Worm (Caenorhabditis elegans) whole organism, L2 larva: Measurements from ENCODE around the gene Y97E10AR.1.

Experiments
- C34F6.9 ChIP-seq: fragments of 150-350 bp; optimal IDR thresholded peaks from 2 replicates; lab custom pipeline; 2014; ENCODE audit warnings: missing biosample characterization, missing genetic modification characterization
- F13H6.1 ChIP-seq: sonication (generic microtip); optimal IDR thresholded peaks from 2 replicates; lab custom pipeline; 2016; ENCODE audit warnings: missing genetic modification characterization, missing compliant biosample characterization
- R02D3.7 ChIP-seq: fragments of 150-350 bp; optimal IDR thresholded peaks from 2 replicates; lab custom pipeline; 2014; ENCODE audit warnings: missing biosample characterization, missing genetic modification characterization
- Y55F3AM.14 ChIP-seq: fragments of 200-800 bp; sonication (Bioruptor generic); optimal IDR thresholded peaks from 2 replicates; lab custom pipeline; 2018; ENCODE audit warnings: mild to moderate bottlenecking, missing genetic modification characterization, missing compliant biosample characterization
- ZK546.5 ChIP-seq: sonication (generic microtip); optimal IDR thresholded peaks from 2 replicates; lab custom pipeline; 2017; ENCODE audit warnings: missing biosample characterization, missing genetic modification characterization
- aly-2 ChIP-seq: fragments of 150-350 bp; optimal IDR thresholded peaks from 2 replicates; lab custom pipeline; 2014; ENCODE audit warnings: missing biosample characterization, missing genetic modification characterization
- ama-1 ChIP-seq: fragments of 150-350 bp; optimal IDR thresholded peaks from 2 replicates; lab custom pipeline; 2018; ENCODE audit warnings: inconsistent platforms
- blmp-1 ChIP-seq: sonication (generic microtip); optimal IDR thresholded peaks from 2 replicates; lab custom pipeline; 2017; ENCODE audit warnings: missing genetic modification characterization, mild to moderate bottlenecking, missing compliant biosample characterization, antibody characterized with exemption, moderate library complexity; ENCODE audit not compliant: insufficient read depth
- ceh-16 ChIP-seq: fragments of 150-350 bp; optimal IDR thresholded peaks from 2 replicates; lab custom pipeline; 2014; ENCODE audit warnings: missing biosample characterization, missing genetic modification characterization
- ceh-82 ChIP-seq: fragments of 150-350 bp; optimal IDR thresholded peaks from 2 replicates; lab custom pipeline; 2014; ENCODE audit warnings: missing biosample characterization, missing genetic modification characterization
- crh-2 ChIP-seq: sonication (generic microtip); optimal IDR thresholded peaks from 2 replicates; lab custom pipeline; 2017; ENCODE audit warnings: missing biosample characterization, missing genetic modification characterization
- dmd-4 ChIP-seq: sonication (generic microtip); optimal IDR thresholded peaks from 2 replicates; lab custom pipeline; 2017; ENCODE audit warnings: missing biosample characterization, missing genetic modification characterization
- egl-27 ChIP-seq: sonication (generic microtip); optimal IDR thresholded peaks from 3 replicates; lab custom pipeline; 2017; ENCODE audit warnings: missing biosample characterization, missing genetic modification reagents, missing genetic modification characterization
- elt-3 ChIP-seq: sonication (generic microtip); optimal IDR thresholded peaks from 2 replicates; lab custom pipeline; 2017; ENCODE audit warnings: missing biosample characterization, missing genetic modification characterization
- fos-1 ChIP-seq: fragments of 150-350 bp; optimal IDR thresholded peaks from 2 replicates; lab custom pipeline; 2014; ENCODE audit warnings: missing biosample characterization, missing genetic modification characterization
- gmeb-1 ChIP-seq: fragments of 150-350 bp; optimal IDR thresholded peaks from 2 replicates; lab custom pipeline; 2014; ENCODE audit warnings: missing biosample characterization, missing genetic modification characterization
- lin-11 ChIP-seq: fragments of 150-350 bp; sonication (generic microtip); optimal IDR thresholded peaks from 2 replicates; lab custom pipeline; 2014; ENCODE audit warnings: missing biosample characterization, missing genetic modification characterization, inconsistent platforms, mixed read lengths
- lin-39 ChIP-seq: fragments of 150-350 bp; optimal IDR thresholded peaks from 2 replicates; lab custom pipeline; 2014; ENCODE audit warnings: missing biosample characterization, missing genetic modification reagents, missing genetic modification characterization
- lsy-2 ChIP-seq, 2 experiments: fragments of 150-350 bp in 1 of 2; sonication (generic microtip) in 1 of 2; optimal IDR thresholded peaks; 2 replicates each; lab custom pipeline; 2014 to 2017; ENCODE audit warnings: missing biosample characterization in 2 of 2, missing genetic modification characterization in 2 of 2
- mbf-1 ChIP-seq: sonication (generic microtip); optimal IDR thresholded peaks from 2 replicates; lab custom pipeline; 2017; ENCODE audit warnings: missing biosample characterization, missing genetic modification characterization
- mdl-1 ChIP-seq, 2 experiments: fragments of 150-350 bp in 1 of 2; sonication (generic microtip) in 1 of 2; optimal IDR thresholded peaks; 2 replicates each; lab custom pipeline; 2017; ENCODE audit warnings: missing biosample characterization in 2 of 2, missing genetic modification characterization in 2 of 2
- nhr-11 ChIP-seq: fragments of 150-350 bp; optimal IDR thresholded peaks from 2 replicates; lab custom pipeline; 2014; ENCODE audit warnings: missing biosample characterization, missing genetic modification characterization
- nhr-12 ChIP-seq: fragments of 150-350 bp; optimal IDR thresholded peaks from 2 replicates; lab custom pipeline; 2014; ENCODE audit warnings: missing biosample characterization, missing genetic modification characterization
- nhr-129 ChIP-seq: fragments of 150-350 bp; optimal IDR thresholded peaks from 2 replicates; lab custom pipeline; 2014; ENCODE audit warnings: missing biosample characterization, missing genetic modification characterization
- nhr-21 ChIP-seq: fragments of 150-350 bp; optimal IDR thresholded peaks from 2 replicates; lab custom pipeline; 2014; ENCODE audit warnings: missing biosample characterization, missing genetic modification characterization
- nhr-237 ChIP-seq: fragments of 150-350 bp; optimal IDR thresholded peaks from 2 replicates; lab custom pipeline; 2014; ENCODE audit warnings: missing biosample characterization, missing genetic modification characterization
- nhr-25 ChIP-seq: fragments of 150-350 bp; sonication (generic microtip); optimal IDR thresholded peaks from 3 replicates; lab custom pipeline; 2014; ENCODE audit warnings: missing biosample characterization, missing genetic modification characterization
- nhr-77 ChIP-seq: fragments of 150-350 bp; optimal IDR thresholded peaks from 2 replicates; lab custom pipeline; 2014; ENCODE audit warnings: missing biosample characterization, missing genetic modification characterization
- peb-1 ChIP-seq: fragments of 150-350 bp; optimal IDR thresholded peaks from 2 replicates; lab custom pipeline; 2014; ENCODE audit warnings: missing biosample characterization, missing genetic modification characterization
- sem-4 ChIP-seq: fragments of 150-350 bp; optimal IDR thresholded peaks from 2 replicates; lab custom pipeline; 2014; ENCODE audit warnings: missing biosample characterization, missing genetic modification reagents, missing genetic modification characterization
- skn-1 ChIP-seq: sonication (generic microtip); optimal IDR thresholded peaks from 2 replicates; lab custom pipeline; 2017; ENCODE audit warnings: missing biosample characterization, missing genetic modification characterization
- sma-3 ChIP-seq: sonication (generic microtip); optimal IDR thresholded peaks from 2 replicates; lab custom pipeline; 2016; ENCODE audit warnings: missing genetic modification reagents, missing genetic modification characterization, missing compliant biosample characterization
- sma-9 ChIP-seq, 2 experiments: fragments of 150-350 bp in 1 of 2; sonication (generic microtip) in 1 of 2; optimal IDR thresholded peaks; 2 replicates each; lab custom pipeline; 2014 to 2016; ENCODE audit warnings: missing genetic modification characterization in 2 of 2, mild to moderate bottlenecking in 1 of 2, missing biosample characterization in 1 of 2, missing compliant biosample characterization in 1 of 2, missing genetic modification reagents in 1 of 2, moderate library complexity in 1 of 2
- unc-39 ChIP-seq: fragments of 150-350 bp; optimal IDR thresholded peaks from 2 replicates; lab custom pipeline; 2014; ENCODE audit warnings: missing biosample characterization, missing genetic modification characterization
- unc-62 ChIP-seq: fragments of 150-350 bp; optimal IDR thresholded peaks from 2 replicates; lab custom pipeline; 2014; ENCODE audit warnings: missing biosample characterization, missing genetic modification reagents, missing genetic modification characterization
- ztf-11 ChIP-seq: sonication (generic microtip); optimal IDR thresholded peaks from 2 replicates; lab custom pipeline; 2017; ENCODE audit warnings: missing biosample characterization, missing genetic modification characterization
- ztf-4 ChIP-seq: fragments of 150-350 bp; optimal IDR thresholded peaks from 2 replicates; lab custom pipeline; 2014; ENCODE audit warnings: missing biosample characterization, missing genetic modification characterization

The Y97E10AR.1 gene

ce11 chrV:8026343-8026742 lies 25.1 kb downstream of the Y97E10AR.1 start, which contains the start of gene F43H9.4:
F43H9.4 (plus strand) TSS chrV:8026708.
- TF ChIP-seq nhr-12 (tag; lab: Kevin White, UChicago) (no peak), lsy-2 (tag; optimal IDR thresholded peaks at IDR 0.05; lab: Kevin White, UChicago) (no peak), nhr-77 (tag; lab: Kevin White, UChicago) (no peak), nhr-21 (tag; lab: Kevin White, UChicago) (peak; percentile 42), fos-1 (tag; lab: Kevin White, UChicago) (peak; percentile 11), sma-3 (GFP tag; lab: Kevin White, UChicago) (peak; percentile 66), unc-62 (GFP tag; lab: Kevin White, UChicago) (no peak), skn-1 (tag; lab: Kevin White, UChicago) (no peak), dmd-4 (tag; lab: Kevin White, UChicago) (no peak), gmeb-1 (tag; lab: Kevin White, UChicago) (no peak), ztf-4 (tag; lab: Kevin White, UChicago) (no peak), mbf-1 (tag; lab: Kevin White, UChicago) (no peak), elt-3 (tag; lab: Kevin White, UChicago) (no peak), lin-39 (tag; lab: Kevin White, UChicago) (no peak), blmp-1 (tag; lab: Kevin White, UChicago) (peak; percentile 2), sma-9 (GFP tag; optimal IDR thresholded peaks at IDR 0.05; lab: Kevin White, UChicago) (peak; percentile 92), sma-9 (tag; optimal IDR thresholded peaks at IDR 0.05; lab: Kevin White, UChicago) (no peak), crh-2 (tag; lab: Kevin White, UChicago) (peak; percentile 48), sem-4 (tag; lab: Kevin White, UChicago) (no peak), ama-1 (lab: Kevin White, UChicago) (no peak), nhr-25 (tag; lab: Kevin White, UChicago) (peak; percentile 82), unc-39 (tag; lab: Kevin White, UChicago) (no peak), Y55F3AM.14 (no peak), nhr-237 (tag; lab: Kevin White, UChicago) (no peak), peb-1 (tag; lab: Kevin White, UChicago) (no peak), C34F6.9 (no peak), ztf-11 (no peak), F13H6.1 (tag; lab: Kevin White, UChicago) (no peak), nhr-129 (tag; lab: Kevin White, UChicago) (peak; percentile 42), mdl-1 (tag; optimal IDR thresholded peaks at IDR 0.05; lab: Kevin White, UChicago) (peak; percentile 77 to 79), ZK546.5 (tag; lab: Kevin White, UChicago) (no peak), lin-11 (tag; lab: Kevin White, UChicago) (no peak), ceh-16 (no peak), ceh-82 (tag; lab: Kevin White, UChicago) (no peak), aly-2 (tag; lab: Kevin White, UChicago) (no peak), egl-27 (tag; lab: Kevin White, UChicago) (no peak), nhr-11 (tag; lab: Kevin White, UChicago) (no peak)

- peak; percentile 18 for TF ChIP-seq sma-3 (GFP tag; lab: Kevin White, UChicago)
- no peak for TF ChIP-seq egl-27 (tag; lab: Kevin White, UChicago)
- TF ChIP-seq R02D3.7 (tag; lab: Kevin White, UChicago) = no peak
- TF ChIP-seq blmp-1 (tag; lab: Kevin White, UChicago) = peak; percentile 42
- TF ChIP-seq nhr-25 (tag; lab: Kevin White, UChicago) = peak; percentile 56
- no peak for TF ChIP-seq mbf-1 (tag; lab: Kevin White, UChicago)
- TF ChIP-seq sma-9 (GFP tag; optimal IDR thresholded peaks at IDR 0.05; lab: Kevin White, UChicago) = peak; percentile 70
- TF ChIP-seq sma-9 (tag; optimal IDR thresholded peaks at IDR 0.05; lab: Kevin White, UChicago) = no peak
- TF ChIP-seq, all 48 proteins: peak for 4
Observed at ce11 chrV:8027429-8028142, 26.3 kb downstream of the Y97E10AR.1 start.
